Worm (Caenorhabditis elegans) whole organism, L4/young adult: ENCODE results near the gene daf-10.

ENCODE experiments used
- W03F9.2 ChIP-seq: fragments of 150-350 bp; optimal IDR thresholded peaks from 2 replicates; lab custom pipeline; 2014; ENCODE audit warnings: missing biosample characterization, missing genetic modification characterization
- dao-5 ChIP-seq: sonication (generic microtip); optimal IDR thresholded peaks from 2 replicates; lab custom pipeline; 2016; ENCODE audit warnings: missing genotype, missing genetic modification characterization, moderate library complexity, missing compliant biosample characterization
- him-1 ChIP-seq: sonication (generic microtip); optimal IDR thresholded peaks from 2 replicates; lab custom pipeline; 2016; ENCODE audit warnings: missing genotype, missing genetic modification reagents, missing genetic modification characterization, missing compliant biosample characterization

daf-10 gene

ce11 chrIV:9144405-9144804, 1.6 kb downstream of the daf-10 start, which contains the start of gene flp-1:
Gene flp-1, plus strand, starts transcription at chrIV:9144705.
- TF ChIP-seq dao-5 (no peak), him-1 (tag; lab: Kevin White, UChicago) (no peak), W03F9.2 (no peak)

ce11 chrIV:9140172-9140805, 5.7 kb downstream of the daf-10 start:
- TF ChIP-seq W03F9.2 (no peak), him-1 (tag; lab: Kevin White, UChicago) (no peak), dao-5 (no peak)

ce11 chrIV:9135377-9135776, 10.6 kb downstream of the daf-10 start, which contains the start of gene delm-1:
Gene delm-1, minus strand, starts transcription at chrIV:9135477.
- TF ChIP-seq dao-5, result no peak
- TF ChIP-seq W03F9.2, result no peak
- no peak for TF ChIP-seq him-1 (tag; lab: Kevin White, UChicago)

ce11 chrIV:9130605-9131004, 15.4 kb downstream of the daf-10 start:
- no peak for TF ChIP-seq him-1 (tag; lab: Kevin White, UChicago)
- TF ChIP-seq dao-5, result no peak
- no peak for TF ChIP-seq W03F9.2

- no peak for TF ChIP-seq dao-5
- no peak for TF ChIP-seq him-1 (tag; lab: Kevin White, UChicago)
- no peak for TF ChIP-seq W03F9.2
These were observed 24.5 kb downstream of the daf-10 start for ce11 chrIV:9121545-9121944.

ce11 chrIV:9120220-9120619, 25.8 kb downstream of the daf-10 start:
- no peak for TF ChIP-seq him-1 (tag; lab: Kevin White, UChicago)

- TF ChIP-seq him-1 (tag; lab: Kevin White, UChicago) (no peak), W03F9.2 (no peak), dao-5 (no peak)
These were observed 27.2 kb downstream of the daf-10 start, which contains the start of gene nrfl-1 for ce11 chrIV:9118792-9119191. Gene nrfl-1, plus strand, starts transcription at chrIV:9119092.

ce11 chrIV:9118348-9118747, 27.7 kb downstream of the daf-10 start:
- TF ChIP-seq him-1 (tag; lab: Kevin White, UChicago) (no peak), dao-5 (no peak), W03F9.2 (no peak)

- TF ChIP-seq W03F9.2 (no peak), him-1 (tag; lab: Kevin White, UChicago) (no peak), dao-5 (no peak)
These were observed 28.3 kb downstream of the daf-10 start for ce11 chrIV:9117700-9118099.

ce11 chrIV:9116452-9116851, 29.6 kb downstream of the daf-10 start:
- TF ChIP-seq W03F9.2 (no peak), dao-5 (no peak), him-1 (tag; lab: Kevin White, UChicago) (no peak)

ce11 chrIV:9114078-9114477, 31.9 kb downstream of the daf-10 start:
- no peak for TF ChIP-seq W03F9.2
- TF ChIP-seq dao-5, result no peak
- TF ChIP-seq him-1 (tag; lab: Kevin White, UChicago), result no peak

- TF ChIP-seq dao-5 (no peak), him-1 (tag; lab: Kevin White, UChicago) (no peak), W03F9.2 (no peak)
These were observed 34.0 kb downstream of the daf-10 start for ce11 chrIV:9112019-9112418.

- TF ChIP-seq W03F9.2 (no peak), him-1 (tag; lab: Kevin White, UChicago) (no peak), dao-5 (no peak)
These were observed 37.4 kb downstream of the daf-10 start, which contains the start of gene aly-1 for ce11 chrIV:9108631-9109030. Gene aly-1, plus strand, starts transcription at chrIV:9108931.

- TF ChIP-seq W03F9.2, result no peak
These were observed 38.5 kb downstream of the daf-10 start for ce11 chrIV:9107464-9107863.

- TF ChIP-seq him-1 (tag; lab: Kevin White, UChicago) (no peak), dao-5 (no peak), W03F9.2 (no peak)
These were observed 41.7 kb downstream of the daf-10 start, which contains the start of the genes C01F6.14 and fem-3 for ce11 chrIV:9104071-9105016. Gene C01F6.14, minus strand, starts transcription at chrIV:9104121. Gene fem-3, plus strand, starts transcription at chrIV:9104966.
